Fruit fly (Drosophila melanogaster) whole organism, embryonic: Measurements from ENCODE around the gene Atx-1.

Experiments
- Asciz ChIP-seq: fragments of 200-800 bp; sonication (Bioruptor generic); optimal IDR thresholded peaks from 2 replicates; lab custom pipeline; 2017; ENCODE audit warnings: missing biosample characterization, mild to moderate bottlenecking, missing genetic modification characterization, missing genetic modification reagents
- Atf-2 ChIP-seq: fragments of 200-800 bp; sonication (Bioruptor generic); optimal IDR thresholded peaks from 2 replicates; lab custom pipeline; 2016; ENCODE audit warnings: missing biosample characterization, missing genetic modification characterization
- C15 ChIP-seq: fragments of 200-800 bp; sonication (Bioruptor generic); IDR thresholded peaks from 3 replicates; pipeline ENCODE4 v1.3.6; 2022; ENCODE audit warnings: missing biosample characterization, missing genetic modification characterization
- CG10267 ChIP-seq: fragments of 200-800 bp; sonication (Bioruptor generic); optimal IDR thresholded peaks from 2 replicates; lab custom pipeline; 2018; ENCODE audit warnings: missing biosample characterization, mild to moderate bottlenecking, missing genetic modification characterization, moderate library complexity
- CG10431 ChIP-seq: fragments of 200-800 bp; sonication (Bioruptor generic); optimal IDR thresholded peaks from 3 replicates; lab custom pipeline; 2018; ENCODE audit warnings: missing biosample characterization, mild to moderate bottlenecking, missing genetic modification characterization
- CG12299 ChIP-seq: fragments of 200-800 bp; sonication (Bioruptor generic); optimal IDR thresholded peaks from 2 replicates; lab custom pipeline; 2018; ENCODE audit warnings: missing biosample characterization, mild to moderate bottlenecking, missing genetic modification characterization
- CG12391 ChIP-seq: fragments of 200-800 bp; sonication (Bioruptor generic); optimal IDR thresholded peaks from 3 replicates; lab custom pipeline; 2018; ENCODE audit warnings: missing biosample characterization, mild to moderate bottlenecking, missing genetic modification characterization, moderate library complexity
- CG13894 ChIP-seq: fragments of 200-800 bp; sonication (Bioruptor generic); optimal IDR thresholded peaks from 3 replicates; lab custom pipeline; 2018; ENCODE audit warnings: missing biosample characterization, mild to moderate bottlenecking, missing genetic modification characterization, moderate library complexity
- CG18011 ChIP-seq: fragments of 200-800 bp; sonication (Bioruptor generic); optimal IDR thresholded peaks from 2 replicates; lab custom pipeline; 2017; ENCODE audit warnings: missing biosample characterization, missing genetic modification characterization, mild to moderate bottlenecking, moderate library complexity, missing genotype
- CG3281 ChIP-seq: fragments of 200-800 bp; sonication (Bioruptor generic); optimal IDR thresholded peaks from 3 replicates; lab custom pipeline; 2017; ENCODE audit warnings: missing biosample characterization, mild to moderate bottlenecking, missing genetic modification characterization
- CG34224 ChIP-seq: fragments of 200-800 bp; sonication (Bioruptor generic); IDR thresholded peaks from 3 replicates; pipeline ENCODE4 v1.3.6; 2022; ENCODE audit warnings: missing biosample characterization, missing genetic modification characterization; ENCODE audit not compliant: partially characterized antibody
- CG34422 ChIP-seq: fragments of 200-800 bp; sonication (Bioruptor generic); IDR thresholded peaks from 3 replicates; pipeline ENCODE4 v1.3.6; 2022; ENCODE audit warnings: missing biosample characterization, missing genetic modification characterization
- CG4360 ChIP-seq: fragments of 200-800 bp; sonication (Bioruptor generic); IDR thresholded peaks from 2 replicates; pipeline ENCODE4 v1.3.6; 2022; ENCODE audit warnings: missing biosample characterization, missing genetic modification characterization
- CG6791 ChIP-seq: fragments of 200-800 bp; sonication (Bioruptor generic); IDR thresholded peaks from 3 replicates; pipeline ENCODE4 v1.3.6; 2022; ENCODE audit warnings: missing biosample characterization, missing genetic modification characterization; ENCODE audit not compliant: partially characterized antibody
- CG7786 ChIP-seq: fragments of 200-800 bp; sonication (Bioruptor generic); optimal IDR thresholded peaks from 2 replicates; lab custom pipeline; 2016; ENCODE audit warnings: missing biosample characterization, missing genetic modification characterization
- CG8924 ChIP-seq: fragments of 200-800 bp; optimal IDR thresholded peaks from 3 replicates; lab custom pipeline; 2019; ENCODE audit warnings: missing biosample characterization, mild to moderate bottlenecking, missing genetic modification characterization, moderate library complexity
- CoRest ChIP-seq: fragments of 200-800 bp; sonication (Bioruptor generic); optimal IDR thresholded peaks from 3 replicates; lab custom pipeline; 2018; ENCODE audit warnings: missing biosample characterization, mild to moderate bottlenecking, missing genetic modification characterization, moderate library complexity
- Dfd ChIP-seq, 2 experiments: fragments of >200 bp; optimal IDR thresholded peaks; 2 replicates each; lab custom pipeline; 2017; ENCODE audit warnings: missing biosample characterization in 2 of 2, missing genetic modification characterization in 2 of 2
- HLH3B ChIP-seq: fragments of 200-800 bp; sonication (Bioruptor generic); IDR thresholded peaks from 2 replicates; pipeline ENCODE4 v1.3.6; 2022; ENCODE audit warnings: missing biosample characterization, missing genetic modification characterization
- Hey ChIP-seq: fragments of 200-800 bp; sonication (Bioruptor generic); optimal IDR thresholded peaks from 3 replicates; lab custom pipeline; 2018; ENCODE audit warnings: missing biosample characterization, mild to moderate bottlenecking, missing genetic modification characterization
- Hr78 ChIP-seq, 2 experiments: fragments of 200-800 bp in 1 of 2; fragments of >200 bp in 1 of 2; sonication (Bioruptor generic) in 1 of 2; optimal IDR thresholded peaks; 2 replicates each; lab custom pipeline; 2017 to 2019; ENCODE audit warnings: missing biosample characterization in 2 of 2, missing genetic modification characterization in 2 of 2, mild to moderate bottlenecking in 1 of 2, moderate library complexity in 1 of 2
- Kr ChIP-seq: fragments of 200-800 bp; sonication (Bioruptor generic); optimal IDR thresholded peaks from 2 replicates; lab custom pipeline; 2017; ENCODE audit warnings: missing biosample characterization, mild to moderate bottlenecking, missing genetic modification characterization
- MTF-1 ChIP-seq: fragments of 200-800 bp; sonication (Bioruptor generic); optimal IDR thresholded peaks from 2 replicates; lab custom pipeline; 2018; ENCODE audit warnings: missing biosample characterization, mild to moderate bottlenecking, missing genetic modification characterization, borderline replicate concordance
- Mad ChIP-seq: fragments of 200-800 bp; sonication (Bioruptor generic); optimal IDR thresholded peaks from 2 replicates; lab custom pipeline; 2016; ENCODE audit warnings: missing biosample characterization, missing genetic modification characterization
- Meics ChIP-seq: fragments of 200-800 bp; sonication (Bioruptor generic); optimal IDR thresholded peaks from 2 replicates; lab custom pipeline; 2017; ENCODE audit warnings: missing biosample characterization, mild to moderate bottlenecking, missing genetic modification characterization
- NfI ChIP-seq: fragments of 200-800 bp; sonication (Bioruptor generic); optimal IDR thresholded peaks from 3 replicates; lab custom pipeline; 2018; ENCODE audit warnings: missing biosample characterization, mild to moderate bottlenecking, missing genetic modification characterization, moderate library complexity
- Opbp ChIP-seq: fragments of 200-800 bp; sonication (Bioruptor generic); IDR thresholded peaks from 3 replicates; pipeline ENCODE4 v1.3.6; 2022; ENCODE audit warnings: missing biosample characterization, missing genetic modification characterization; ENCODE audit not compliant: partially characterized antibody
- Rfx ChIP-seq: fragments of 200-800 bp; sonication (Bioruptor generic); IDR thresholded peaks from 2 replicates; pipeline ENCODE4 v1.3.6; 2022; ENCODE audit warnings: missing biosample characterization, missing genetic modification characterization
- Scr ChIP-seq: fragments of 200-800 bp; sonication (Bioruptor generic); IDR thresholded peaks from 2 replicates; pipeline ENCODE4 v1.3.6; 2022; ENCODE audit warnings: missing biosample characterization, missing genetic modification characterization; ENCODE audit not compliant: partially characterized antibody
- Xrp1 ChIP-seq: fragments of 200-800 bp; sonication (Bioruptor generic); IDR thresholded peaks from 2 replicates; pipeline ENCODE4 v1.3.6; 2022; ENCODE audit warnings: missing biosample characterization, missing genetic modification characterization
- abd-A ChIP-seq: fragments of 200-800 bp; sonication (Bioruptor generic); optimal IDR thresholded peaks from 3 replicates; lab custom pipeline; 2019; ENCODE audit warnings: missing biosample characterization, mild to moderate bottlenecking, missing genetic modification characterization, moderate library complexity
- ash1 ChIP-seq: fragments of 200-800 bp; sonication (Bioruptor generic); optimal IDR thresholded peaks from 2 replicates; lab custom pipeline; 2018; ENCODE audit warnings: missing biosample characterization, mild to moderate bottlenecking, missing genetic modification characterization
- bsh ChIP-seq, 2 experiments: fragments of 200-800 bp; sonication (Bioruptor generic); optimal IDR thresholded peaks; 2 replicates each; lab custom pipeline; 2017 to 2018; ENCODE audit warnings: mild to moderate bottlenecking in 2 of 2, missing biosample characterization in 2 of 2, missing genetic modification characterization in 2 of 2, moderate library complexity in 1 of 2
- danr ChIP-seq: fragments of 200-800 bp; sonication (Bioruptor generic); IDR thresholded peaks from 2 replicates; pipeline ENCODE4 v1.3.6; 2022; ENCODE audit warnings: missing biosample characterization, missing genetic modification characterization
- dysf ChIP-seq: fragments of 200-800 bp; sonication (Bioruptor generic); IDR thresholded peaks from 3 replicates; pipeline ENCODE4 v1.3.6; 2022; ENCODE audit warnings: missing biosample characterization, missing genetic modification characterization
- eyg ChIP-seq: fragments of 200-800 bp; sonication (Bioruptor generic); optimal IDR thresholded peaks from 3 replicates; lab custom pipeline; 2016; ENCODE audit warnings: missing biosample characterization, missing genetic modification characterization
- gro ChIP-seq: fragments of 200-800 bp; sonication (Bioruptor generic); optimal IDR thresholded peaks from 2 replicates; lab custom pipeline; 2016; ENCODE audit warnings: missing biosample characterization, missing genetic modification characterization
- jing ChIP-seq: fragments of 200-800 bp; sonication (Bioruptor generic); optimal IDR thresholded peaks from 2 replicates; lab custom pipeline; 2018; ENCODE audit warnings: missing biosample characterization, mild to moderate bottlenecking, missing genetic modification characterization
- kay ChIP-seq: fragments of 200-800 bp; sonication (Bioruptor generic); optimal IDR thresholded peaks from 2 replicates; lab custom pipeline; 2016; ENCODE audit warnings: missing biosample characterization, missing genetic modification characterization
- nau ChIP-seq: fragments of 200-800 bp; sonication (Bioruptor generic); optimal IDR thresholded peaks from 3 replicates; lab custom pipeline; 2017; ENCODE audit warnings: missing biosample characterization, mild to moderate bottlenecking, missing genetic modification characterization, missing genetic modification reagents
- odd ChIP-seq: fragments of 200-800 bp; sonication (Bioruptor generic); optimal IDR thresholded peaks from 2 replicates; lab custom pipeline; 2017; ENCODE audit warnings: missing biosample characterization, mild to moderate bottlenecking, missing genetic modification characterization
- pfk ChIP-seq: fragments of 200-800 bp; sonication (Bioruptor generic); optimal IDR thresholded peaks from 2 replicates; lab custom pipeline; 2018; ENCODE audit warnings: missing biosample characterization, mild to moderate bottlenecking, missing genetic modification characterization, moderate library complexity
- pita ChIP-seq: fragments of 200-800 bp; sonication (Bioruptor generic); optimal IDR thresholded peaks from 2 replicates; lab custom pipeline; 2017; ENCODE audit warnings: missing biosample characterization, mild to moderate bottlenecking, missing genetic modification characterization
- prd ChIP-seq, 3 experiments: fragments of >200 bp in 2 of 3; fragments of 200-800 bp in 1 of 3; sonication (Bioruptor generic) in 1 of 3; optimal IDR thresholded peaks in 2 of 3; IDR thresholded peaks in 1 of 3; 2 replicates in 2 of 3; 3 replicates in 1 of 3; pipeline versions ENCODE4 v1.3.6 to Lab custom; 2017 to 2022; ENCODE audit warnings: missing biosample characterization in 1 of 3, missing genetic modification characterization in 1 of 3
- ranshi ChIP-seq: fragments of 200-800 bp; sonication (Bioruptor generic); IDR thresholded peaks from 2 replicates; pipeline ENCODE4 v1.3.6; 2022; ENCODE audit warnings: missing biosample characterization, missing genetic modification characterization
- salm ChIP-seq: fragments of 200-800 bp; sonication (Bioruptor generic); optimal IDR thresholded peaks from 2 replicates; lab custom pipeline; 2018; ENCODE audit warnings: missing biosample characterization, mild to moderate bottlenecking, missing genetic modification characterization
- sd ChIP-seq: fragments of 200-800 bp; sonication (Bioruptor generic); optimal IDR thresholded peaks from 3 replicates; lab custom pipeline; 2018; ENCODE audit warnings: missing biosample characterization, mild to moderate bottlenecking, missing genetic modification characterization, moderate library complexity
- seq ChIP-seq: fragments of 200-800 bp; sonication (Bioruptor generic); IDR thresholded peaks from 2 replicates; pipeline ENCODE4 v1.3.6; 2022; ENCODE audit warnings: missing biosample characterization, missing genetic modification characterization
- unc-4 ChIP-seq: fragments of 200-800 bp; sonication (Bioruptor generic); IDR thresholded peaks from 2 replicates; pipeline ENCODE4 v1.3.6; 2022; ENCODE audit warnings: missing biosample characterization, missing genetic modification characterization; ENCODE audit not compliant: partially characterized antibody
- wek ChIP-seq: fragments of 200-800 bp; sonication (Bioruptor generic); optimal IDR thresholded peaks from 3 replicates; lab custom pipeline; 2018; ENCODE audit warnings: missing biosample characterization, mild to moderate bottlenecking, missing genetic modification characterization, moderate library complexity

Gene Atx-1

DNA sequence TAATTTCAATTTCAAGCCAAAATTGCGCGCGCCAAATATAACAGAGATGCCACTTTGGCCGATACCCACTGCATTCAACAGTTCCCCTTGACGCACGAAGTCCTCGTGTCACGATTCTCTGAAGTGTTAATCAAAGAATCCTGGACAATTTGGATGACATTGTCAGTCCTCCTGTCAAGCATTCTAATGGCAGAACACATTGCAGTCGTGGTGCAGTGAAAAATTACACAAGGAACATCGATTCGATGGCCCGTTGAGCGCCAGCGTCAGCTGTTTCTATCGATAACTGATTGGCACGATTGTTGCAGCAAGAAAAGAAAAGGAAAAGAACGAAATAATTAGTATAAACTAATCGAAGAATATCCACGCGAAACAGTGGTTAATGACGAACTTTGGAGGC lies 1.2 kb downstream of the Atx-1 start, which contains the start of gene nonC (continued):
- TF ChIP-seq Xrp1 (GFP tag; lab: Robert Waterston, UW): no peak
- TF ChIP-seq unc-4 (GFP tag; lab: Robert Waterston, UW): peak; percentile 81
- no peak for TF ChIP-seq CG13894 (tag; lab: Kevin White, UChicago)
- TF ChIP-seq Dfd (GFP tag; optimal IDR thresholded peaks at IDR 0.05; lab: Kevin White, UChicago): no peak
- TF ChIP-seq eyg (GFP tag; lab: Kevin White, UChicago): no peak
- no peak for TF ChIP-seq Mad (GFP tag; lab: Kevin White, UChicago)
- TF ChIP-seq CG34224 (GFP tag; lab: Robert Waterston, UW): peak; percentile 89
- TF ChIP-seq HLH3B (GFP tag; lab: Robert Waterston, UW): no peak
- TF ChIP-seq pita (GFP tag; lab: Kevin White, UChicago): no peak
- TF ChIP-seq CG6791 (GFP tag; lab: Robert Waterston, UW): peak; percentile 78
- TF ChIP-seq dysf (GFP tag; lab: Robert Waterston, UW): no peak
- TF ChIP-seq CG4360 (GFP tag; lab: Robert Waterston, UW): no peak
- TF ChIP-seq CG10267 (tag; lab: Kevin White, UChicago): no peak
- TF ChIP-seq CG12391 (tag; lab: Kevin White, UChicago): no peak
- TF ChIP-seq CG12299 (tag; lab: Kevin White, UChicago): no peak
- no peak for TF ChIP-seq jing
- no peak for TF ChIP-seq Hey (tag; lab: Kevin White, UChicago)
- TF ChIP-seq pfk (GFP tag; lab: Kevin White, UChicago): no peak
- TF ChIP-seq CG34422: no peak
- no peak for TF ChIP-seq seq (GFP tag; lab: Robert Waterston, UW)
- no peak for TF ChIP-seq Rfx
- TF ChIP-seq CG8924: no peak
- no peak for TF ChIP-seq CoRest (tag; lab: Kevin White, UChicago)
- TF ChIP-seq CG3281: no peak
- no peak for TF ChIP-seq C15
- no peak for TF ChIP-seq wek (GFP tag; lab: Kevin White, UChicago)
- TF ChIP-seq prd (optimal IDR thresholded peaks at IDR 0.05; lab: Kevin White, UChicago): no peak
- TF ChIP-seq prd (GFP tag; IDR thresholded peaks at IDR 0.05; lab: Robert Waterston, UW): no peak
- TF ChIP-seq NfI (GFP tag; lab: Kevin White, UChicago): no peak
- no peak for TF ChIP-seq Meics
- TF ChIP-seq Atf-2 (GFP tag; lab: Kevin White, UChicago): no peak
- TF ChIP-seq Opbp (GFP tag; lab: Robert Waterston, UW): peak; percentile 76
- no peak for TF ChIP-seq ranshi (GFP tag; lab: Robert Waterston, UW)
- no peak for TF ChIP-seq abd-A
- TF ChIP-seq kay (GFP tag; lab: Kevin White, UChicago): no peak
- TF ChIP-seq danr (GFP tag; lab: Robert Waterston, UW): no peak
- peak; percentile 93 for TF ChIP-seq Scr (GFP tag; lab: Robert Waterston, UW)
- no peak for TF ChIP-seq CG10431 (GFP tag; lab: Kevin White, UChicago)
- no peak for TF ChIP-seq ash1 (GFP tag; lab: Kevin White, UChicago)
- no peak for TF ChIP-seq gro
- no peak for TF ChIP-seq odd
- TF ChIP-seq CG18011 (GFP tag; lab: Kevin White, UChicago): no peak
- TF ChIP-seq Hr78 (GFP tag; optimal IDR thresholded peaks at IDR 0.05; lab: Kevin White, UChicago): no peak
- no peak for TF ChIP-seq Kr
- no peak for TF ChIP-seq bsh (GFP tag; optimal IDR thresholded peaks at IDR 0.05; lab: Kevin White, UChicago)
- no peak for TF ChIP-seq Asciz
- TF ChIP-seq sd (tag; lab: Kevin White, UChicago): no peak
- TF ChIP-seq nau: no peak
- no peak for TF ChIP-seq CG7786 (GFP tag; lab: Kevin White, UChicago)
- no peak for TF ChIP-seq salm (tag; lab: Kevin White, UChicago)
- no peak for TF ChIP-seq MTF-1
